Worm (Caenorhabditis elegans): ENCODE measurements around the gene ttr-7.

The ttr-7 gene

ce11 chrIII:600316-600932 lies 5.4 kb upstream of the ttr-7 start, which contains the start of gene lec-6:
Gene lec-6, minus strand, starts transcription at chrIII:600366.
- TF ChIP-seq Y56A3A.18 (GFP tag; IDR thresholded peaks at IDR 0.05) (no peak), rpc-1 (optimal IDR thresholded peaks at IDR 0.05) (no peak), rpc-1 (tag; optimal IDR thresholded peaks at IDR 0.05) (no peak), dox-1 (GFP tag; IDR thresholded peaks at IDR 0.05) (0 out of 2 replicates have a peak, but pooled peaks have one; percentile 59), tbp1 (GFP tag; optimal IDR thresholded peaks at IDR 0.05) (peak; percentile 27), lsy-27 (tag; optimal IDR thresholded peaks at IDR 0.05; ENCODE audit: borderline replicate concordance, insufficient read depth) (no peak), snpc-3.4 (tag; optimal IDR thresholded peaks at IDR 0.05) (no peak), nhr-80 (tag; optimal IDR thresholded peaks at IDR 0.05) (peak; percentile 93), egl-44 (GFP tag; IDR thresholded peaks at IDR 0.05) (no peak), pbrm-1 (GFP tag; IDR thresholded peaks at IDR 0.05) (0 out of 2 replicates have a peak, but pooled peaks have one; percentile 6), nhr-90 (tag; optimal IDR thresholded peaks at IDR 0.05) (peak; percentile 49), madf-3 (GFP tag; IDR thresholded peaks at IDR 0.05) (no peak), let-526 (GFP tag; IDR thresholded peaks at IDR 0.05) (0 out of 2 replicates have a peak, but pooled peaks have one; percentile 16), atf-7 (tag; optimal IDR thresholded peaks at IDR 0.05) (peak; percentile 27), ztf-6 (GFP tag; IDR thresholded peaks at IDR 0.05) (no peak), pha-4 (tag; optimal IDR thresholded peaks at IDR 0.05) (peak; percentile 29), lin-35 (GFP tag; optimal IDR thresholded peaks at IDR 0.05) (no peak), lin-40 (tag; optimal IDR thresholded peaks at IDR 0.05) (peak; percentile 14), F23B12.7 (tag; optimal IDR thresholded peaks at IDR 0.05; ENCODE audit: insufficient read depth) (peak; percentile 35), ets-4 (GFP tag; optimal IDR thresholded peaks at IDR 0.05) (peak; percentile 70), mel-28 (tag; optimal IDR thresholded peaks at IDR 0.05; ENCODE audit: borderline replicate concordance) (no peak), hsf-1 (GFP tag; IDR thresholded peaks at IDR 0.05) (0 out of 2 replicates have a peak, but pooled peaks have one; percentile 8), lin-54 (GFP tag; optimal IDR thresholded peaks at IDR 0.05) (no peak), ceh-91 (GFP tag; IDR thresholded peaks at IDR 0.05) (no peak), C17E4.6 (GFP tag; IDR thresholded peaks at IDR 0.05) (no peak), Y67H2A.10 (GFP tag; conservative IDR thresholded peaks at IDR 0.05) (no peak), ceh-79 (tag; optimal IDR thresholded peaks at IDR 0.05) (no peak), nhr-179 (tag; optimal IDR thresholded peaks at IDR 0.05) (no peak), sdz-38 (tag; optimal IDR thresholded peaks at IDR 0.05) (no peak), F10E7.11 (tag; optimal IDR thresholded peaks at IDR 0.05) (no peak), T07F8.4 (tag; optimal IDR thresholded peaks at IDR 0.05) (no peak), madf-10 (tag; optimal IDR thresholded peaks at IDR 0.05) (no peak), ceh-40 (GFP tag; IDR thresholded peaks at IDR 0.05) (no peak), ZK185.1 (tag; optimal IDR thresholded peaks at IDR 0.05; ENCODE audit: poor library complexity, severe bottlenecking) (peak; percentile 66), snpc-1.3 (tag; optimal IDR thresholded peaks at IDR 0.05; ENCODE audit: insufficient read depth) (no peak), hmg-1.2 (GFP tag; IDR thresholded peaks at IDR 0.05) (no peak), let-607 (tag; optimal IDR thresholded peaks at IDR 0.05) (peak; percentile 92 to 96), dpff-1 (tag; optimal IDR thresholded peaks at IDR 0.05) (no peak), him-1 (tag; optimal IDR thresholded peaks at IDR 0.05) (no peak), Y95B8A.8 (GFP tag; IDR thresholded peaks at IDR 0.05) (no peak), akir-1 (GFP tag; optimal IDR thresholded peaks at IDR 0.05) (no peak), efl-1 (GFP tag; optimal IDR thresholded peaks at IDR 0.05) (no peak), rcor-1 (GFP tag; IDR thresholded peaks at IDR 0.05) (no peak), mes-4 (tag; optimal IDR thresholded peaks at IDR 0.05) (no peak), ztf-22 (GFP tag; optimal IDR thresholded peaks at IDR 0.05) (peak; percentile 5)

Data from whole organism, young adult.